Worm (Caenorhabditis elegans) whole organism, L4 larva: ENCODE results near the gene cap-1.
"Not testable (repeated sequence)": the region's sequence is repeated elsewhere in the genome, so short reads cannot be mapped to it uniquely, and the experiment has no call there.

Experiments
- D1046.2 ChIP-seq: fragments of 200-800 bp; sonication (Bioruptor generic); IDR thresholded peaks from 2 replicates; pipeline ENCODE4 v1.3.6; 2022; ENCODE audit warnings: missing genetic modification characterization, missing compliant biosample characterization
- F10B5.3 ChIP-seq: sonication (generic microtip); optimal IDR thresholded peaks from 2 replicates; lab custom pipeline; 2016; ENCODE audit warnings: mild to moderate bottlenecking, missing genetic modification characterization, missing compliant biosample characterization
- F49E8.2 ChIP-seq: sonication (generic microtip); optimal IDR thresholded peaks from 2 replicates; lab custom pipeline; 2016; ENCODE audit warnings: missing compliant biosample characterization, mild to moderate bottlenecking, missing genetic modification characterization, borderline replicate concordance
- T20F7.1 ChIP-seq: fragments of 200-800 bp; sonication (Bioruptor generic); optimal IDR thresholded peaks from 2 replicates; lab custom pipeline; 2018; ENCODE audit warnings: mild to moderate bottlenecking, missing genetic modification characterization, missing compliant biosample characterization
- aly-2 ChIP-seq: sonication (generic microtip); optimal IDR thresholded peaks from 2 replicates; lab custom pipeline; 2018; ENCODE audit warnings: missing biosample characterization, missing genetic modification characterization
- ceh-20 ChIP-seq: fragments of 200-800 bp; sonication (Bioruptor generic); IDR thresholded peaks from 2 replicates; pipeline ENCODE4 v1.3.6; 2022; ENCODE audit warnings: missing genetic modification reagents, missing genetic modification characterization, missing compliant biosample characterization
- daf-12 ChIP-seq: fragments of 150-350 bp; optimal IDR thresholded peaks from 2 replicates; lab custom pipeline; 2014; ENCODE audit warnings: missing biosample characterization, missing genetic modification reagents, missing genetic modification characterization
- daf-16 ChIP-seq, 3 experiments: sonication (generic microtip); optimal IDR thresholded peaks; 2 replicates each; lab custom pipeline; 2016 to 2017; ENCODE audit warnings: missing genetic modification characterization in 3 of 3, missing genetic modification reagents in 3 of 3, mild to moderate bottlenecking in 2 of 3, missing compliant biosample characterization in 2 of 3, missing biosample characterization in 1 of 3, moderate library complexity in 1 of 3
- dmd-6 ChIP-seq: fragments of 200-800 bp; sonication (Bioruptor generic); IDR thresholded peaks from 2 replicates; pipeline ENCODE4 v1.3.6; 2022; ENCODE audit warnings: missing genetic modification reagents, missing genetic modification characterization, missing compliant biosample characterization
- egl-27 ChIP-seq: sonication (generic microtip); optimal IDR thresholded peaks from 3 replicates; lab custom pipeline; 2017; ENCODE audit warnings: missing biosample characterization, missing genetic modification reagents, missing genetic modification characterization
- egl-43 ChIP-seq: fragments of 200-800 bp; sonication (Bioruptor generic); IDR thresholded peaks from 2 replicates; pipeline ENCODE4 v1.3.6; 2022; ENCODE audit warnings: missing genetic modification reagents, missing genetic modification characterization, missing compliant biosample characterization
- fos-1 ChIP-seq: fragments of 150-350 bp; optimal IDR thresholded peaks from 2 replicates; lab custom pipeline; 2014; ENCODE audit warnings: missing biosample characterization, missing genetic modification characterization
- gei-8 ChIP-seq: fragments of 200-800 bp; sonication (Bioruptor generic); optimal IDR thresholded peaks from 2 replicates; lab custom pipeline; 2018; ENCODE audit warnings: mild to moderate bottlenecking, missing genetic modification characterization, missing compliant biosample characterization
- hlh-30 ChIP-seq: sonication (generic microtip); optimal IDR thresholded peaks from 2 replicates; lab custom pipeline; 2017; ENCODE audit warnings: antibody characterized with exemption, mild to moderate bottlenecking, missing genetic modification characterization, missing compliant biosample characterization; ENCODE audit not compliant: insufficient read depth
- lin-39 ChIP-seq: fragments of 150-350 bp; optimal IDR thresholded peaks from 2 replicates; lab custom pipeline; 2014; ENCODE audit warnings: missing biosample characterization, missing genetic modification reagents, missing genetic modification characterization
- lir-3 ChIP-seq: sonication (generic microtip); optimal IDR thresholded peaks from 2 replicates; lab custom pipeline; 2016; ENCODE audit warnings: mild to moderate bottlenecking, missing genetic modification characterization, missing compliant biosample characterization
- mdl-1 ChIP-seq, 2 experiments: fragments of 150-350 bp in 1 of 2; sonication (generic microtip) in 1 of 2; optimal IDR thresholded peaks; 2 replicates each; lab custom pipeline; 2014 to 2017; ENCODE audit warnings: missing biosample characterization in 2 of 2, missing genetic modification characterization in 2 of 2
- mes-2 ChIP-seq: sonication (generic microtip); optimal IDR thresholded peaks from 2 replicates; lab custom pipeline; 2016; ENCODE audit warnings: missing genotype, mild to moderate bottlenecking, missing genetic modification characterization, missing compliant biosample characterization; ENCODE audit not compliant: poor library complexity, severe bottlenecking
- nhr-102 ChIP-seq: sonication (generic microtip); optimal IDR thresholded peaks from 2 replicates; lab custom pipeline; 2016; ENCODE audit warnings: mild to moderate bottlenecking, missing genetic modification characterization, moderate library complexity, missing compliant biosample characterization
- nhr-111 ChIP-seq: fragments of 200-800 bp; sonication (Bioruptor generic); optimal IDR thresholded peaks from 2 replicates; lab custom pipeline; 2018; ENCODE audit warnings: mild to moderate bottlenecking, missing genetic modification characterization, missing compliant biosample characterization
- nhr-28 ChIP-seq: fragments of 150-350 bp; optimal IDR thresholded peaks from 2 replicates; lab custom pipeline; 2014; ENCODE audit warnings: missing biosample characterization, missing genetic modification characterization
- nhr-41 ChIP-seq: fragments of 200-800 bp; sonication (Bioruptor generic); IDR thresholded peaks from 2 replicates; pipeline ENCODE4 v1.3.6; 2022; ENCODE audit warnings: missing genetic modification reagents, missing genetic modification characterization, missing compliant biosample characterization
- nhr-77 ChIP-seq: fragments of 150-350 bp; optimal IDR thresholded peaks from 2 replicates; lab custom pipeline; 2014; ENCODE audit warnings: missing biosample characterization, missing genetic modification characterization
- pqm-1 ChIP-seq: sonication (generic microtip); optimal IDR thresholded peaks from 2 replicates; lab custom pipeline; 2017; ENCODE audit warnings: missing biosample characterization, missing genetic modification characterization
- rbr-2 ChIP-seq: sonication (generic microtip); optimal IDR thresholded peaks from 2 replicates; lab custom pipeline; 2016; ENCODE audit warnings: missing genotype, missing genetic modification characterization, missing compliant biosample characterization
- sdz-12 ChIP-seq: fragments of 200-800 bp; sonication (Bioruptor generic); optimal IDR thresholded peaks from 2 replicates; lab custom pipeline; 2018; ENCODE audit warnings: mild to moderate bottlenecking, missing genetic modification characterization, missing compliant biosample characterization
- snpc-4 ChIP-seq: fragments of 150-350 bp; optimal IDR thresholded peaks from 2 replicates; lab custom pipeline; 2014; ENCODE audit warnings: missing biosample characterization, missing genetic modification characterization
- spr-1 ChIP-seq: sonication (generic microtip); optimal IDR thresholded peaks from 2 replicates; lab custom pipeline; 2016; ENCODE audit warnings: mild to moderate bottlenecking, missing genetic modification characterization, missing compliant biosample characterization
- tra-1 ChIP-seq: fragments of 200-800 bp; sonication (Bioruptor generic); IDR thresholded peaks from 2 replicates; pipeline ENCODE4 v1.3.6; 2022; ENCODE audit warnings: missing genetic modification reagents, missing genetic modification characterization, missing compliant biosample characterization
- zfp-2 ChIP-seq: sonication (generic microtip); optimal IDR thresholded peaks from 2 replicates; lab custom pipeline; 2016; ENCODE audit warnings: mild to moderate bottlenecking, missing genetic modification characterization, missing compliant biosample characterization

The cap-1 gene

ce11 chrIV:7258253-7258652 is 28.2 kb upstream of the cap-1 start, which contains the start of gene C06E4.6:
TSS of gene C06E4.6 (minus strand) at chrIV:7258303.
- peak; percentile 82 for TF ChIP-seq dmd-6
- TF ChIP-seq rbr-2 = no peak
- TF ChIP-seq daf-12 = no peak
- TF ChIP-seq fos-1 (tag; lab: Kevin White, UChicago) = no peak
- no peak for TF ChIP-seq D1046.2 (GFP tag; lab: Robert Waterston, UW)
- peak; percentile 43 for TF ChIP-seq pqm-1
- TF ChIP-seq F10B5.3 (tag; lab: Kevin White, UChicago) = no peak
- peak; percentile 7 for TF ChIP-seq nhr-77 (tag; lab: Kevin White, UChicago)
- TF ChIP-seq mdl-1 (tag; optimal IDR thresholded peaks at IDR 0.05; lab: Kevin White, UChicago) = peak in 1 of 2 experiments; percentile 66
- peak; percentile 96 for TF ChIP-seq nhr-28 (tag; lab: Kevin White, UChicago)
- no peak for TF ChIP-seq snpc-4 (tag; lab: Kevin White, UChicago)
- TF ChIP-seq spr-1 (tag; lab: Kevin White, UChicago) = no peak
- no peak for TF ChIP-seq daf-16 (GFP tag; optimal IDR thresholded peaks at IDR 0.05; lab: Kevin White, UChicago)
- TF ChIP-seq daf-16 (tag; optimal IDR thresholded peaks at IDR 0.05; lab: Kevin White, UChicago) = peak; percentile 23
- TF ChIP-seq gei-8 (GFP tag; lab: Kevin White, UChicago) = no peak
- TF ChIP-seq nhr-102 (tag; lab: Kevin White, UChicago) = peak; percentile 92
- peak; percentile 62 for TF ChIP-seq hlh-30 (tag; lab: Kevin White, UChicago)

- not testable (repeated sequence) for TF ChIP-seq fos-1, nhr-102, lir-3 (tag; lab: Kevin White, UChicago)
Measured at ce11 chrIV:7254690-7255089, 24.7 kb upstream of the cap-1 start, which contains the start of gene C06E4.5. TSS of gene C06E4.5 (plus strand) at chrIV:7254990.

- peak; percentile 1 for TF ChIP-seq mes-2
- peak; percentile 15 for TF ChIP-seq F49E8.2 (tag; lab: Kevin White, UChicago)
- no peak for TF ChIP-seq hlh-30 (tag; lab: Kevin White, UChicago)
Measured at ce11 chrIV:7253271-7253670, 23.2 kb upstream of the cap-1 start.

- no peak for TF ChIP-seq egl-43 (GFP tag; lab: Robert Waterston, UW)
- TF ChIP-seq, all 104 proteins: peak for 0
Measured at ce11 chrIV:7250158-7250557, 20.1 kb upstream of the cap-1 start, which contains the start of gene D2024.18. TSS of gene D2024.18 (plus strand) at chrIV:7250458.

ce11 chrIV:7247243-7247642 is 17.2 kb upstream of the cap-1 start, which contains the start of gene D2024.1:
TSS of gene D2024.1 (plus strand) at chrIV:7247543.
- TF ChIP-seq T20F7.1 (GFP tag; lab: Kevin White, UChicago); daf-16 (GFP tag; optimal IDR thresholded peaks at IDR 0.05; lab: Kevin White, UChicago); daf-16 (tag; optimal IDR thresholded peaks at IDR 0.05; lab: Kevin White, UChicago); ceh-20 (GFP tag; lab: Robert Waterston, UW): not testable (repeated sequence)
- TF ChIP-seq, all 104 proteins: peak for 0; not testable (repeated sequence) for 104

- TF ChIP-seq lin-39 (tag; lab: Kevin White, UChicago) (no peak), aly-2 (tag; lab: Kevin White, UChicago) (no peak), tra-1 (GFP tag; lab: Robert Waterston, UW) (no peak), sdz-12 (GFP tag; lab: Kevin White, UChicago) (no peak), nhr-41 (GFP tag; lab: Robert Waterston, UW) (no peak), zfp-2 (no peak), egl-27 (no peak), nhr-111 (GFP tag; lab: Kevin White, UChicago) (no peak), hlh-30 (tag; lab: Kevin White, UChicago) (no peak)
Measured at ce11 chrIV:7246553-7246952, 16.5 kb upstream of the cap-1 start, which contains the start of gene col-114. TSS of gene col-114 (minus strand) at chrIV:7246653.
